Fruit fly (Drosophila melanogaster) whole organism, embryonic: ENCODE data around the gene InR.

Experiments
- Abd-B ChIP-seq: fragments of 200-800 bp; sonication (Bioruptor generic); optimal IDR thresholded peaks from 2 replicates; lab custom pipeline; 2018; ENCODE audit warnings: missing biosample characterization, mild to moderate bottlenecking, missing genetic modification characterization, moderate library complexity
- CG11504 ChIP-seq: fragments of 200-800 bp; sonication (Bioruptor generic); optimal IDR thresholded peaks from 3 replicates; lab custom pipeline; 2019; ENCODE audit warnings: missing biosample characterization, mild to moderate bottlenecking, missing genetic modification characterization, moderate library complexity
- CG12769 ChIP-seq: fragments of 200-800 bp; sonication (Bioruptor generic); optimal IDR thresholded peaks from 2 replicates; lab custom pipeline; 2019; ENCODE audit warnings: missing biosample characterization, mild to moderate bottlenecking, missing genetic modification characterization, moderate library complexity
- CG1603 ChIP-seq: fragments of 200-800 bp; sonication (Bioruptor generic); optimal IDR thresholded peaks from 2 replicates; lab custom pipeline; 2019; ENCODE audit warnings: missing biosample characterization, mild to moderate bottlenecking, missing genetic modification characterization, moderate library complexity
- CG16813 ChIP-seq: fragments of 200-800 bp; sonication (Bioruptor generic); IDR thresholded peaks from 3 replicates; pipeline ENCODE4 v1.3.6; 2022; ENCODE audit warnings: missing biosample characterization, missing genetic modification characterization; ENCODE audit not compliant: partially characterized antibody
- CG17186 ChIP-seq: fragments of 200-800 bp; sonication (Bioruptor generic); optimal IDR thresholded peaks from 3 replicates; lab custom pipeline; 2017; ENCODE audit warnings: missing biosample characterization, missing genetic modification reagents, missing genetic modification characterization
- CG17912 ChIP-seq: fragments of 200-800 bp; sonication (Bioruptor generic); optimal IDR thresholded peaks from 2 replicates; lab custom pipeline; 2018; ENCODE audit warnings: missing biosample characterization, mild to moderate bottlenecking, missing genetic modification characterization
- CG2199 ChIP-seq: fragments of 200-800 bp; sonication (Bioruptor generic); IDR thresholded peaks from 3 replicates; pipeline ENCODE4 v1.3.6; 2022; ENCODE audit warnings: missing biosample characterization, missing genetic modification characterization
- CG31365 ChIP-seq: fragments of 200-800 bp; sonication (Bioruptor generic); optimal IDR thresholded peaks from 2 replicates; lab custom pipeline; 2018; ENCODE audit warnings: missing biosample characterization, mild to moderate bottlenecking, missing genetic modification characterization
- CG34224 ChIP-seq: fragments of 200-800 bp; sonication (Bioruptor generic); IDR thresholded peaks from 3 replicates; pipeline ENCODE4 v1.3.6; 2022; ENCODE audit warnings: missing biosample characterization, missing genetic modification characterization; ENCODE audit not compliant: partially characterized antibody
- CG4424 ChIP-seq: fragments of 200-800 bp; sonication (Bioruptor generic); optimal IDR thresholded peaks from 3 replicates; lab custom pipeline; 2016; ENCODE audit warnings: missing biosample characterization, missing genetic modification characterization
- CG6175 ChIP-seq: fragments of 200-800 bp; sonication (Bioruptor generic); IDR thresholded peaks from 3 replicates; pipeline ENCODE4 v1.3.6; 2022; ENCODE audit warnings: missing biosample characterization, missing genetic modification characterization
- CG7928 ChIP-seq: fragments of 200-800 bp; sonication (Bioruptor generic); optimal IDR thresholded peaks from 2 replicates; lab custom pipeline; 2017; ENCODE audit warnings: missing biosample characterization, mild to moderate bottlenecking, missing genetic modification characterization
- CG8290 ChIP-seq, 3 experiments: fragments of 200-800 bp; sonication (Bioruptor generic); optimal IDR thresholded peaks; 2 replicates each; lab custom pipeline; 2016 to 2019; ENCODE audit warnings: missing biosample characterization in 3 of 3, missing genetic modification characterization in 3 of 3, mild to moderate bottlenecking in 2 of 3, moderate library complexity in 1 of 3
- Camta ChIP-seq: fragments of 200-800 bp; sonication (Bioruptor generic); optimal IDR thresholded peaks from 2 replicates; lab custom pipeline; 2016; ENCODE audit warnings: missing biosample characterization, missing genetic modification characterization
- Dad ChIP-seq: fragments of 200-800 bp; sonication (Bioruptor generic); optimal IDR thresholded peaks from 3 replicates; lab custom pipeline; 2016; ENCODE audit warnings: missing biosample characterization, missing genetic modification characterization
- Deaf1 ChIP-seq: fragments of 200-800 bp; optimal IDR thresholded peaks from 3 replicates; lab custom pipeline; 2019; ENCODE audit warnings: missing biosample characterization, mild to moderate bottlenecking, missing genetic modification characterization, moderate library complexity
- Dfd ChIP-seq, 2 experiments: fragments of >200 bp; optimal IDR thresholded peaks; 2 replicates each; lab custom pipeline; 2017; ENCODE audit warnings: missing biosample characterization in 2 of 2, missing genetic modification characterization in 2 of 2
- Dp ChIP-seq: fragments of 200-800 bp; sonication (Bioruptor generic); optimal IDR thresholded peaks from 2 replicates; lab custom pipeline; 2018; ENCODE audit warnings: missing biosample characterization, mild to moderate bottlenecking, missing genetic modification characterization, moderate library complexity
- Eip74EF ChIP-seq, 2 experiments: fragments of 200-800 bp in 1 of 2; fragments of >200 bp in 1 of 2; sonication (Bioruptor generic) in 1 of 2; optimal IDR thresholded peaks; 2 replicates each; lab custom pipeline; 2017 to 2019; ENCODE audit warnings: missing biosample characterization in 2 of 2, missing genetic modification characterization in 2 of 2, mild to moderate bottlenecking in 1 of 2, moderate library complexity in 1 of 2
- Fer1 ChIP-seq: fragments of 200-800 bp; sonication (Bioruptor generic); optimal IDR thresholded peaks from 2 replicates; lab custom pipeline; 2017; ENCODE audit warnings: missing biosample characterization, mild to moderate bottlenecking, missing genetic modification characterization
- HmgZ ChIP-seq: fragments of 200-800 bp; sonication (Bioruptor generic); optimal IDR thresholded peaks from 2 replicates; lab custom pipeline; 2018; ENCODE audit warnings: missing biosample characterization, mild to moderate bottlenecking, missing genetic modification characterization
- MESR4 ChIP-seq: fragments of 200-800 bp; sonication (Bioruptor generic); optimal IDR thresholded peaks from 2 replicates; lab custom pipeline; 2018; ENCODE audit warnings: missing biosample characterization, mild to moderate bottlenecking, missing genetic modification characterization, moderate library complexity
- NC2β ChIP-seq: fragments of 200-800 bp; sonication (Bioruptor generic); optimal IDR thresholded peaks from 2 replicates; lab custom pipeline; 2016; ENCODE audit warnings: missing biosample characterization, missing genetic modification characterization
- Neu2 ChIP-seq: fragments of 200-800 bp; sonication (Bioruptor generic); optimal IDR thresholded peaks from 3 replicates; lab custom pipeline; 2016; ENCODE audit warnings: missing biosample characterization, missing genetic modification characterization, borderline replicate concordance
- Pdp1 ChIP-seq, 2 experiments: fragments of 200-800 bp; sonication (Bioruptor generic); optimal IDR thresholded peaks; 3 replicates each; lab custom pipeline; 2016; ENCODE audit warnings: missing biosample characterization in 2 of 2, missing genetic modification characterization in 2 of 2, mild to moderate bottlenecking in 1 of 2, moderate library complexity in 1 of 2
- Stat92E ChIP-seq, 3 experiments: fragments of >200 bp in 2 of 3; fragments of 200-800 bp in 1 of 3; sonication (Bioruptor generic) in 1 of 3; optimal IDR thresholded peaks; 2 replicates each; lab custom pipeline; 2017 to 2019; ENCODE audit warnings: missing biosample characterization in 3 of 3, missing genetic modification characterization in 3 of 3, mild to moderate bottlenecking in 1 of 3, moderate library complexity in 1 of 3
- Trl ChIP-seq, 3 experiments: fragments of >200 bp in 2 of 3; fragments of 200-800 bp in 1 of 3; sonication (Bioruptor generic) in 1 of 3; optimal IDR thresholded peaks; 2 replicates in 1 of 3; 3 replicates in 2 of 3; lab custom pipeline; 2016 to 2017; ENCODE audit warnings: missing biosample characterization in 1 of 3, missing genetic modification characterization in 1 of 3
- Vsx1 ChIP-seq: fragments of 200-800 bp; sonication (Bioruptor generic); optimal IDR thresholded peaks from 2 replicates; lab custom pipeline; 2017; ENCODE audit warnings: missing biosample characterization, mild to moderate bottlenecking, missing genetic modification characterization, missing genetic modification reagents
- ash1 ChIP-seq: fragments of 200-800 bp; sonication (Bioruptor generic); optimal IDR thresholded peaks from 2 replicates; lab custom pipeline; 2018; ENCODE audit warnings: missing biosample characterization, mild to moderate bottlenecking, missing genetic modification characterization
- cg ChIP-seq: fragments of 200-800 bp; sonication (Bioruptor generic); optimal IDR thresholded peaks from 3 replicates; lab custom pipeline; 2019; ENCODE audit warnings: missing biosample characterization, mild to moderate bottlenecking, missing genetic modification characterization, moderate library complexity
- chn ChIP-seq: fragments of 200-800 bp; sonication (Bioruptor generic); optimal IDR thresholded peaks from 2 replicates; lab custom pipeline; 2016; ENCODE audit warnings: missing biosample characterization, missing genetic modification characterization
- eve ChIP-seq, 2 experiments: fragments of >200 bp; optimal IDR thresholded peaks; 2 replicates each; lab custom pipeline; 2017; ENCODE audit warnings: missing biosample characterization in 2 of 2, missing genetic modification characterization in 2 of 2
- lola ChIP-seq, 3 experiments: fragments of >200 bp in 2 of 3; fragments of 200-800 bp in 1 of 3; sonication (Bioruptor generic) in 1 of 3; optimal IDR thresholded peaks; 2 replicates each; lab custom pipeline; 2017 to 2019; ENCODE audit warnings: missing biosample characterization in 3 of 3, missing genetic modification characterization in 3 of 3, mild to moderate bottlenecking in 1 of 3, moderate library complexity in 1 of 3
- pros ChIP-seq: fragments of 200-800 bp; sonication (Bioruptor generic); optimal IDR thresholded peaks from 3 replicates; lab custom pipeline; 2019; ENCODE audit warnings: missing biosample characterization, mild to moderate bottlenecking, missing genetic modification characterization, moderate library complexity
- pzg ChIP-seq: fragments of 200-800 bp; sonication (Bioruptor generic); optimal IDR thresholded peaks from 3 replicates; lab custom pipeline; 2018; ENCODE audit warnings: missing biosample characterization, mild to moderate bottlenecking, missing genetic modification characterization, moderate library complexity
- sens ChIP-seq: fragments of 200-800 bp; sonication (Bioruptor generic); peaks from one replicate; lab custom pipeline; 2016; ENCODE audit warnings: missing biosample characterization, missing genetic modification characterization
- sisA ChIP-seq: fragments of 200-800 bp; sonication (Bioruptor generic); IDR thresholded peaks from 2 replicates; pipeline ENCODE4 v1.3.6; 2022; ENCODE audit warnings: missing biosample characterization, missing genetic modification characterization
- sob ChIP-seq: fragments of 200-800 bp; sonication (Bioruptor generic); IDR thresholded peaks from 2 replicates; pipeline ENCODE4 v1.3.6; 2022; ENCODE audit warnings: missing biosample characterization, missing genetic modification characterization
- stwl ChIP-seq: fragments of 200-800 bp; sonication (Bioruptor generic); optimal IDR thresholded peaks from 3 replicates; lab custom pipeline; 2018; ENCODE audit warnings: missing biosample characterization, mild to moderate bottlenecking, missing genetic modification characterization, moderate library complexity
- sug ChIP-seq: fragments of 200-800 bp; optimal IDR thresholded peaks from 2 replicates; lab custom pipeline; 2019; ENCODE audit warnings: missing biosample characterization, mild to moderate bottlenecking, missing genetic modification characterization, moderate library complexity
- wor ChIP-seq: fragments of 200-800 bp; sonication (Bioruptor generic); IDR thresholded peaks from 2 replicates; pipeline ENCODE4 v1.3.6; 2022; ENCODE audit warnings: missing biosample characterization, missing genetic modification characterization
- yki ChIP-seq: fragments of >200 bp; optimal IDR thresholded peaks from 3 replicates; lab custom pipeline; 2018
- zen2 ChIP-seq: fragments of 200-800 bp; sonication (Bioruptor generic); IDR thresholded peaks from 3 replicates; pipeline ENCODE4 v1.3.6; 2022; ENCODE audit warnings: missing biosample characterization, missing genetic modification characterization; ENCODE audit not compliant: partially characterized antibody

Gene InR

dm6 chr3R:21621448-21621847, 2.3 kb upstream of the InR start:
- no peak for TF ChIP-seq CG6175
- TF ChIP-seq Dad (GFP tag; lab: Kevin White, UChicago): no peak
- no peak for TF ChIP-seq CG34224 (GFP tag; lab: Robert Waterston, UW)
- peak in 1 of 2 experiments; percentile 26 for TF ChIP-seq Trl (optimal IDR thresholded peaks at IDR 0.05; lab: Kevin White, UChicago)
- TF ChIP-seq Trl (GFP tag; optimal IDR thresholded peaks at IDR 0.05; lab: Kevin White, UChicago): no peak
- TF ChIP-seq CG2199 (GFP tag; lab: Robert Waterston, UW): 0 out of 3 replicates have a peak, but pooled peaks have one; percentile 61
- no peak for TF ChIP-seq CG7928
- no peak for TF ChIP-seq sob (GFP tag; lab: Robert Waterston, UW)
- no peak for TF ChIP-seq MESR4 (GFP tag; lab: Kevin White, UChicago)
- peak; percentile 14 for TF ChIP-seq cg (GFP tag; lab: Kevin White, UChicago)
- peak; percentile 68 for TF ChIP-seq Deaf1 (tag; lab: Kevin White, UChicago)
- no peak for TF ChIP-seq Dp

dm6 chr3R:21619745-21620144, 624 bp upstream of the InR start:
- TF ChIP-seq CG8290 (GFP tag; optimal IDR thresholded peaks at IDR 0.05; lab: Kevin White, UChicago) (no peak), CG8290 (tag; optimal IDR thresholded peaks at IDR 0.05; lab: Kevin White, UChicago) (peak in 1 of 2 experiments; percentile 50), Camta (GFP tag; lab: Kevin White, UChicago) (no peak), CG17912 (GFP tag; lab: Kevin White, UChicago) (no peak), CG1603 (tag; lab: Kevin White, UChicago) (peak; percentile 39), zen2 (GFP tag; lab: Robert Waterston, UW) (no peak), CG17186 (peak; percentile 31), eve (GFP tag; optimal IDR thresholded peaks at IDR 0.05; lab: Kevin White, UChicago) (peak in 1 of 2 experiments; percentile 54), Fer1 (no peak), CG31365 (peak; percentile 99), wor (GFP tag; lab: Robert Waterston, UW) (no peak), CG11504 (tag; lab: Kevin White, UChicago) (peak; percentile 87), pzg (GFP tag; lab: Kevin White, UChicago) (peak; percentile 2), Dp (peak; percentile 99), NC2β (no peak), Neu2 (GFP tag; lab: Kevin White, UChicago) (peak; percentile 12), Vsx1 (GFP tag; lab: Kevin White, UChicago) (peak; percentile 31), Dfd (GFP tag; optimal IDR thresholded peaks at IDR 0.05; lab: Kevin White, UChicago) (peak in 1 of 2 experiments; percentile 83), stwl (peak; percentile 3), CG4424 (GFP tag; lab: Kevin White, UChicago) (no peak), Abd-B (GFP tag; lab: Kevin White, UChicago) (peak; percentile 55), yki (peak; percentile 49), lola (GFP tag; optimal IDR thresholded peaks at IDR 0.05; lab: Kevin White, UChicago) (peak in 1 of 3 experiments; percentile 12), Eip74EF (GFP tag; optimal IDR thresholded peaks at IDR 0.05; lab: Kevin White, UChicago) (peak in 1 of 2 experiments; percentile 84), chn (GFP tag; lab: Kevin White, UChicago) (no peak)

dm6 chr3R:21618299-21619116, 613 bp downstream of the InR start:
- TF ChIP-seq sob (GFP tag; lab: Robert Waterston, UW) (no peak), HmgZ (tag; lab: Kevin White, UChicago) (no peak), sug (tag; lab: Kevin White, UChicago) (peak; percentile 11), CG12769 (tag; lab: Kevin White, UChicago) (peak; percentile 32), Stat92E (GFP tag; optimal IDR thresholded peaks at IDR 0.05; lab: Kevin White, UChicago) (peak in 1 of 3 experiments; percentile 88), CG16813 (GFP tag; lab: Robert Waterston, UW) (no peak), ash1 (peak; percentile 51), Pdp1 (GFP tag; optimal IDR thresholded peaks at IDR 0.05; lab: Kevin White, UChicago) (peak in 1 of 2 experiments; percentile 13), sens (GFP tag; lab: Kevin White, UChicago) (peak; percentile 83), CG31365 (peak; percentile 48), pros (GFP tag; lab: Kevin White, UChicago) (peak; percentile 88), Deaf1 (tag; lab: Kevin White, UChicago) (peak; percentile 35), Trl (optimal IDR thresholded peaks at IDR 0.05; lab: Kevin White, UChicago) (peak; percentile 98 to 99), Trl (GFP tag; optimal IDR thresholded peaks at IDR 0.05; lab: Kevin White, UChicago) (peak; percentile 69), sisA (GFP tag; lab: Robert Waterston, UW) (no peak)
